Fruit fly (Drosophila melanogaster) whole organism, prepupa: ENCODE results near the gene CG13380.

ENCODE experiments used
- CG10631 ChIP-seq: fragments of 200-800 bp; sonication (Bioruptor generic); optimal IDR thresholded peaks from 2 replicates; lab custom pipeline; 2016; ENCODE audit warnings: missing biosample characterization, missing genetic modification characterization
- CG10669 ChIP-seq: fragments of 200-800 bp; sonication (Bioruptor generic); optimal IDR thresholded peaks from 3 replicates; lab custom pipeline; 2018; ENCODE audit warnings: missing biosample characterization, mild to moderate bottlenecking, missing genetic modification characterization, moderate library complexity
- CG11902 ChIP-seq: fragments of 200-800 bp; sonication (Bioruptor generic); optimal IDR thresholded peaks from 3 replicates; lab custom pipeline; 2016; ENCODE audit warnings: missing biosample characterization, missing genetic modification characterization
- CG4318 ChIP-seq: fragments of 200-800 bp; sonication (Bioruptor generic); optimal IDR thresholded peaks from 3 replicates; lab custom pipeline; 2017; ENCODE audit warnings: missing biosample characterization, mild to moderate bottlenecking, missing genetic modification characterization
- CG6163 ChIP-seq: fragments of 200-800 bp; sonication (Bioruptor generic); IDR thresholded peaks from 3 replicates; pipeline ENCODE4 v1.3.6; 2022; ENCODE audit warnings: missing biosample characterization, missing genetic modification characterization
- CG6276 ChIP-seq: fragments of 200-800 bp; sonication (Bioruptor generic); optimal IDR thresholded peaks from 2 replicates; lab custom pipeline; 2017; ENCODE audit warnings: missing biosample characterization, mild to moderate bottlenecking, missing genetic modification characterization
- CG6808 ChIP-seq: fragments of 200-800 bp; sonication (Bioruptor generic); optimal IDR thresholded peaks from 3 replicates; lab custom pipeline; 2017; ENCODE audit warnings: missing biosample characterization, missing genetic modification characterization, mild to moderate bottlenecking, moderate library complexity, missing genetic modification reagents
- CG6854 ChIP-seq: fragments of 200-800 bp; sonication (Bioruptor generic); optimal IDR thresholded peaks from 2 replicates; lab custom pipeline; 2017; ENCODE audit warnings: missing biosample characterization, mild to moderate bottlenecking, missing genetic modification characterization
- CG8119 ChIP-seq: fragments of 200-800 bp; sonication (Bioruptor generic); IDR thresholded peaks from 3 replicates; pipeline ENCODE4 v1.3.6; 2022; ENCODE audit warnings: missing biosample characterization, missing genetic modification characterization
- CG9139 ChIP-seq: fragments of 200-800 bp; sonication (Bioruptor generic); optimal IDR thresholded peaks from 3 replicates; lab custom pipeline; 2017; ENCODE audit warnings: missing biosample characterization, mild to moderate bottlenecking, missing genetic modification characterization
- Eip75B ChIP-seq: fragments of 200-800 bp; sonication (Bioruptor generic); optimal IDR thresholded peaks from 3 replicates; lab custom pipeline; 2016; ENCODE audit warnings: missing biosample characterization, missing genetic modification characterization
- Eip93F ChIP-seq: fragments of 200-800 bp; sonication (Bioruptor generic); optimal IDR thresholded peaks from 2 replicates; lab custom pipeline; 2016; ENCODE audit warnings: missing biosample characterization, mild to moderate bottlenecking, missing genetic modification characterization
- Ets21C ChIP-seq: fragments of 200-800 bp; sonication (Bioruptor generic); optimal IDR thresholded peaks from 3 replicates; lab custom pipeline; 2016; ENCODE audit warnings: missing biosample characterization, missing genetic modification characterization
- Hr38 ChIP-seq: sonication (Bioruptor generic); optimal IDR thresholded peaks from 2 replicates; lab custom pipeline; 2016; ENCODE audit warnings: missing biosample characterization, missing genetic modification characterization
- Lpt ChIP-seq: fragments of 200-800 bp; sonication (Bioruptor generic); optimal IDR thresholded peaks from 3 replicates; lab custom pipeline; 2016; ENCODE audit warnings: missing biosample characterization, missing genetic modification characterization
- OdsH ChIP-seq: fragments of 200-800 bp; sonication (Bioruptor generic); optimal IDR thresholded peaks from 3 replicates; lab custom pipeline; 2016; ENCODE audit warnings: missing biosample characterization, missing genetic modification characterization
- Smox ChIP-seq: fragments of 200-800 bp; sonication (Bioruptor generic); optimal IDR thresholded peaks from 3 replicates; lab custom pipeline; 2016; ENCODE audit warnings: missing biosample characterization, missing genetic modification characterization
- Sox102F ChIP-seq: fragments of 200-800 bp; sonication (Bioruptor generic); optimal IDR thresholded peaks from 2 replicates; lab custom pipeline; 2016; ENCODE audit warnings: missing biosample characterization, mild to moderate bottlenecking, missing genetic modification characterization
- Sox14 ChIP-seq: fragments of 200-800 bp; sonication (Bioruptor generic); optimal IDR thresholded peaks from 3 replicates; lab custom pipeline; 2016; ENCODE audit warnings: missing biosample characterization, missing genetic modification characterization
- Sox15 ChIP-seq: fragments of 200-800 bp; sonication (Bioruptor generic); optimal IDR thresholded peaks from 3 replicates; lab custom pipeline; 2016; ENCODE audit warnings: missing biosample characterization, missing genetic modification characterization
- achi ChIP-seq: fragments of 200-800 bp; sonication (Bioruptor generic); optimal IDR thresholded peaks from 3 replicates; lab custom pipeline; 2016; ENCODE audit warnings: missing biosample characterization, missing genetic modification characterization
- fd59A ChIP-seq: fragments of 200-800 bp; sonication (Bioruptor generic); optimal IDR thresholded peaks from 2 replicates; lab custom pipeline; 2017; ENCODE audit warnings: missing biosample characterization, mild to moderate bottlenecking, missing genetic modification characterization, missing genetic modification reagents
- fkh ChIP-seq: fragments of 200-800 bp; sonication (Bioruptor generic); optimal IDR thresholded peaks from 3 replicates; lab custom pipeline; 2017; ENCODE audit warnings: missing biosample characterization, mild to moderate bottlenecking, missing genetic modification characterization, moderate library complexity
- lz ChIP-seq: fragments of 200-800 bp; sonication (Bioruptor generic); optimal IDR thresholded peaks from 3 replicates; lab custom pipeline; 2016; ENCODE audit warnings: missing biosample characterization, missing genetic modification characterization
- pdm3 ChIP-seq: fragments of 200-800 bp; sonication (Bioruptor generic); optimal IDR thresholded peaks from 3 replicates; lab custom pipeline; 2016; ENCODE audit warnings: missing biosample characterization, missing genetic modification characterization
- salr ChIP-seq, 2 experiments: fragments of 200-800 bp; sonication (Bioruptor generic); optimal IDR thresholded peaks; 3 replicates each; lab custom pipeline; 2016 to 2018; ENCODE audit warnings: missing biosample characterization in 2 of 2, missing genetic modification characterization in 2 of 2, mild to moderate bottlenecking in 1 of 2
- spab ChIP-seq: fragments of 200-800 bp; sonication (Bioruptor generic); optimal IDR thresholded peaks from 2 replicates; lab custom pipeline; 2017; ENCODE audit warnings: missing biosample characterization, mild to moderate bottlenecking, missing genetic modification characterization, missing genetic modification reagents
- svp ChIP-seq: fragments of 200-800 bp; sonication (Bioruptor generic); peaks from one replicate; lab custom pipeline; 2016; ENCODE audit warnings: missing biosample characterization, missing genetic modification characterization

The CG13380 gene

dm6 chr3L:18605172-18605571 is 12.6 kb downstream of the CG13380 start, which contains the start of gene CG18233:
CG18233 (plus strand) TSS chr3L:18605472.
- TF ChIP-seq fd59A, result no peak
- TF ChIP-seq salr (GFP tag; optimal IDR thresholded peaks at IDR 0.05; lab: Kevin White, UChicago), result no peak
- no peak for TF ChIP-seq svp (GFP tag; lab: Kevin White, UChicago)
- no peak for TF ChIP-seq Lpt (GFP tag; lab: Kevin White, UChicago)
- no peak for TF ChIP-seq CG6276 (GFP tag; lab: Kevin White, UChicago)
- no peak for TF ChIP-seq CG6854
- TF ChIP-seq Ets21C (GFP tag; lab: Kevin White, UChicago), result no peak
- no peak for TF ChIP-seq lz (GFP tag; lab: Kevin White, UChicago)
- no peak for TF ChIP-seq CG6163 (GFP tag; lab: Robert Waterston, UW)
- no peak for TF ChIP-seq Eip75B (GFP tag; lab: Kevin White, UChicago)
- TF ChIP-seq CG9139 (GFP tag; lab: Kevin White, UChicago), result no peak
- TF ChIP-seq Smox, result no peak
- TF ChIP-seq CG4318 (GFP tag; lab: Kevin White, UChicago), result no peak
- no peak for TF ChIP-seq CG10631 (GFP tag; lab: Kevin White, UChicago)
- no peak for TF ChIP-seq OdsH (GFP tag; lab: Kevin White, UChicago)
- TF ChIP-seq CG10669 (GFP tag; lab: Kevin White, UChicago), result no peak

dm6 chr3L:18603125-18603524 is 14.6 kb downstream of the CG13380 start, which contains the start of gene CG18234:
CG18234 (plus strand) TSS chr3L:18603425.
- TF ChIP-seq spab (GFP tag; lab: Kevin White, UChicago), result no peak
- no peak for TF ChIP-seq CG11902 (GFP tag; lab: Kevin White, UChicago)
- no peak for TF ChIP-seq Sox14 (GFP tag; lab: Kevin White, UChicago)
- TF ChIP-seq CG6808 (GFP tag; lab: Kevin White, UChicago), result no peak
- no peak for TF ChIP-seq fd59A
- no peak for TF ChIP-seq fkh (GFP tag; lab: Kevin White, UChicago)
- TF ChIP-seq Eip75B (GFP tag; lab: Kevin White, UChicago), result no peak
- no peak for TF ChIP-seq Lpt (GFP tag; lab: Kevin White, UChicago)
- TF ChIP-seq achi (GFP tag; lab: Kevin White, UChicago), result no peak
- TF ChIP-seq lz (GFP tag; lab: Kevin White, UChicago), result no peak
- no peak for TF ChIP-seq Eip93F

- TF ChIP-seq Lpt (GFP tag; lab: Kevin White, UChicago) (no peak), Sox102F (GFP tag; lab: Kevin White, UChicago) (no peak), Hr38 (no peak), Sox15 (GFP tag; lab: Kevin White, UChicago) (no peak)
Observed at dm6 chr3L:18593671-18594070, 24.1 kb downstream of the CG13380 start, which contains the start of gene term. term (minus strand) TSS chr3L:18593771.

dm6 chr3L:18588387-18588786 is 29.4 kb downstream of the CG13380 start, which contains the start of gene CG7271:
CG7271 (plus strand) TSS chr3L:18588759.
- TF ChIP-seq CG6163 (GFP tag; lab: Robert Waterston, UW), result no peak

dm6 chr3L:18559958-18560357 is 57.8 kb downstream of the CG13380 start, which contains the start of gene AstC-R1:
AstC-R1 (plus strand) TSS chr3L:18560258.
- TF ChIP-seq CG8119 (peak; percentile 34; the same call in 1 of the 3 replicates), pdm3 (no peak)
- TF ChIP-seq, all 60 proteins: peak for 1
